Fruit fly (Drosophila melanogaster): ENCODE data around the gene CG15005.
A peak's percentile ranks its signal among the peaks of the same experiment; 100 is the strongest.

The CG15005 gene

DNA sequence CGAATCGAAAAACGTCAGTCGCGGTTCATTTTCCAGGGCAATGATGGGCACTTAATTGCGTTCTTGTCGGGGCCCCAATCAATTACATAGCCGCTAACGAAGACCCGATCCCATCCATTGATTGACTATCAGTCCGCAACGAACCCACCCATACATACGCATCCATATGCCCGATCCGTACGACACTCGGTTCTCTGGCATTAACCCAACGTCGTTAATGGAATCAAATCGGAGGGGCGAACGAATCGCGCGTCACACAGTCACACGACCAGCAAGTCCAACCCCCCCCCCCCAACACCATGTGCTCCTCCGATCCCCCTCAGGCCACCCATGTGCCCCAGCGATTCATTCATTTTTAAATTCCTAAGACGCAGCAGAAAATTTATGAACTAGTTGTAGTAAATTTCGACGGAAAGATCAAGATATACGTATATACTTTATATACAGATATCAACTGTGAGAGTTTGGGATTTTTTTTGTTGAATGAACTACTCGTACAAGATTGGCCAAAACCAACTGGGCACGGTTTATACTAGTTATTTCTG is 17.2 kb upstream of the CG15005 start (continued):
- no peak; the same call in 1 of the 2 replicates for TF ChIP-seq Dref (GFP tag; IDR thresholded peaks at IDR 0.05)
- TF ChIP-seq ac (GFP tag; optimal IDR thresholded peaks at IDR 0.05) = no peak
- peak; percentile 84 for TF ChIP-seq grn (GFP tag; optimal IDR thresholded peaks at IDR 0.05)
- no peak for TF ChIP-seq p53 (GFP tag; optimal IDR thresholded peaks at IDR 0.05)
- peak; percentile 13 for TF ChIP-seq kni (GFP tag; optimal IDR thresholded peaks at IDR 0.05)
- TF ChIP-seq eyg (GFP tag; optimal IDR thresholded peaks at IDR 0.05) = no peak
- peak; percentile 49; the same call in 1 of the 2 replicates for TF ChIP-seq rib (GFP tag; IDR thresholded peaks at IDR 0.05)
- no peak for TF ChIP-seq sob (GFP tag; IDR thresholded peaks at IDR 0.05)
- TF ChIP-seq CG1603 (tag; optimal IDR thresholded peaks at IDR 0.05) = no peak
- peak; percentile 17 for TF ChIP-seq Hey (tag; optimal IDR thresholded peaks at IDR 0.05)
- no peak for TF ChIP-seq CG10565 (GFP tag; optimal IDR thresholded peaks at IDR 0.05)
- TF ChIP-seq D19B (GFP tag; optimal IDR thresholded peaks at IDR 0.05) = no peak
- no peak for TF ChIP-seq zf30C (GFP tag; optimal IDR thresholded peaks at IDR 0.05)
- no peak for TF ChIP-seq aop (GFP tag; IDR thresholded peaks at IDR 0.05)
- no peak for TF ChIP-seq CG9609 (GFP tag; optimal IDR thresholded peaks at IDR 0.05)
- no peak for TF ChIP-seq CG30431 (GFP tag; optimal IDR thresholded peaks at IDR 0.05)
- no peak for TF ChIP-seq CG17361 (GFP tag; IDR thresholded peaks at IDR 0.05)
- peak; percentile 30 for TF ChIP-seq Med (GFP tag)
- no peak for TF ChIP-seq CG10366 (GFP tag; IDR thresholded peaks at IDR 0.05)
- no peak for TF ChIP-seq Asciz (GFP tag; optimal IDR thresholded peaks at IDR 0.05)
- no peak for TF ChIP-seq Mrtf (GFP tag; IDR thresholded peaks at IDR 0.05)
- TF ChIP-seq sc (optimal IDR thresholded peaks at IDR 0.05) = no peak
- no peak for TF ChIP-seq sc (GFP tag; optimal IDR thresholded peaks at IDR 0.05)
- TF ChIP-seq CG6654 (GFP tag; optimal IDR thresholded peaks at IDR 0.05) = no peak
- no peak for TF ChIP-seq Doc3 (GFP tag; IDR thresholded peaks at IDR 0.05; ENCODE audit: partially characterized antibody)
- TF ChIP-seq CG4617 (GFP tag; optimal IDR thresholded peaks at IDR 0.05; ENCODE audit: borderline replicate concordance) = no peak
- TF ChIP-seq CG10462 (GFP tag; optimal IDR thresholded peaks at IDR 0.05) = no peak
- TF ChIP-seq Stat92E (GFP tag; optimal IDR thresholded peaks at IDR 0.05) = peak in 1 of 3 experiments; percentile 10
- TF ChIP-seq salm (tag; optimal IDR thresholded peaks at IDR 0.05) = no peak
- 0 out of 2 replicates have a peak, but pooled peaks have one; percentile 26 for TF ChIP-seq ttk (GFP tag; IDR thresholded peaks at IDR 0.05)
- peak; percentile 34; the same call in 1 of the 2 replicates for TF ChIP-seq amos (GFP tag; IDR thresholded peaks at IDR 0.05; ENCODE audit: partially characterized antibody)
- TF ChIP-seq so (GFP tag; IDR thresholded peaks at IDR 0.05) = 0 out of 3 replicates have a peak, but pooled peaks have one; percentile 41
- TF ChIP-seq Hr3 (GFP tag; optimal IDR thresholded peaks at IDR 0.05) = no peak
- TF ChIP-seq Ptx1 (GFP tag; IDR thresholded peaks at IDR 0.05) = peak; percentile 19; the same call in 1 of the 2 replicates
- no peak for TF ChIP-seq pita (GFP tag; optimal IDR thresholded peaks at IDR 0.05)
- TF ChIP-seq CG8290 (GFP tag; optimal IDR thresholded peaks at IDR 0.05) = no peak
- peak in 1 of 2 experiments; percentile 86 for TF ChIP-seq CG8290 (tag; optimal IDR thresholded peaks at IDR 0.05)
- peak; percentile 34 for TF ChIP-seq twi (tag; optimal IDR thresholded peaks at IDR 0.05)
- peak; percentile 99 for TF ChIP-seq crol (GFP tag; IDR thresholded peaks at IDR 0.05)
- TF ChIP-seq CG7987 (GFP tag; optimal IDR thresholded peaks at IDR 0.05) = peak; percentile 35
- peak; percentile 22 for TF ChIP-seq Meics (GFP tag; optimal IDR thresholded peaks at IDR 0.05)
- TF ChIP-seq oc (tag; optimal IDR thresholded peaks at IDR 0.05) = peak; percentile 2
- no peak for TF ChIP-seq CG8478 (optimal IDR thresholded peaks at IDR 0.05)
- TF ChIP-seq stc (GFP tag; IDR thresholded peaks at IDR 0.05) = no peak
- TF ChIP-seq kay (GFP tag; optimal IDR thresholded peaks at IDR 0.05) = peak; percentile 52
- TF ChIP-seq CG14441 (GFP tag; IDR thresholded peaks at IDR 0.05) = peak; percentile 37; the same call in 1 of the 2 replicates
- no peak for TF ChIP-seq Dek (tag; optimal IDR thresholded peaks at IDR 0.05)
- TF ChIP-seq CG12104 (GFP tag; optimal IDR thresholded peaks at IDR 0.05) = no peak
- peak; percentile 31 for TF ChIP-seq CG2678 (tag; optimal IDR thresholded peaks at IDR 0.05)
- TF ChIP-seq Rfx (GFP tag; IDR thresholded peaks at IDR 0.05) = peak; percentile 42; the same call in 1 of the 2 replicates
- no peak for TF ChIP-seq disco-r (GFP tag; optimal IDR thresholded peaks at IDR 0.05)
